Fruit fly (Drosophila melanogaster) S2 (cell line): ENCODE results near the gene yellow-g2.

ENCODE experiments used
- CG8478 ChIP-seq: fragments of >200 bp; optimal IDR thresholded peaks from 2 replicates; lab custom pipeline; 2018
- CTCF ChIP-seq, 2 experiments: fragments of >200 bp; optimal IDR thresholded peaks; 2 replicates each; lab custom pipeline; 2018

yellow-g2 gene

dm6 chr3L:2265692-2266444 is 10.5 kb upstream of the yellow-g2 start, which contains the start of the genes ecd and CG13806:
ecd (minus strand) TSS chr3L:2265857.
CG13806 (plus strand) TSS chr3L:2266394.
- TF ChIP-seq CTCF (optimal IDR thresholded peaks at IDR 0.05; lab: Kevin White, UChicago) (peak; percentile 67 to 72), CG8478 (lab: Kevin White, UChicago) (no peak)

dm6 chr3L:2267558-2267957 is 8.8 kb upstream of the yellow-g2 start, which contains the start of gene obst-I:
obst-I (plus strand) TSS chr3L:2267858.
- TF ChIP-seq CG8478 (lab: Kevin White, UChicago), result no peak
- no peak for TF ChIP-seq CTCF (optimal IDR thresholded peaks at IDR 0.05; lab: Kevin White, UChicago)

- TF ChIP-seq CG8478 (lab: Kevin White, UChicago) (no peak), CTCF (optimal IDR thresholded peaks at IDR 0.05; lab: Kevin White, UChicago) (no peak)
Measured at dm6 chr3L:2268525-2268924, 7.8 kb upstream of the yellow-g2 start, which contains the start of gene CG32302. CG32302 (plus strand) TSS chr3L:2268825.

dm6 chr3L:2272669-2273068 is 3.7 kb upstream of the yellow-g2 start, which contains the start of gene yellow-g:
yellow-g (minus strand) TSS chr3L:2272769.
- TF ChIP-seq CG8478 (lab: Kevin White, UChicago) (no peak), CTCF (optimal IDR thresholded peaks at IDR 0.05; lab: Kevin White, UChicago) (no peak)

- TF ChIP-seq CG8478 (lab: Kevin White, UChicago), result no peak
- no peak for TF ChIP-seq CTCF (optimal IDR thresholded peaks at IDR 0.05; lab: Kevin White, UChicago)
Measured at dm6 chr3L:2273392-2273791, 3.0 kb upstream of the yellow-g2 start.

- TF ChIP-seq CG8478 (lab: Kevin White, UChicago), result no peak
- TF ChIP-seq CTCF (optimal IDR thresholded peaks at IDR 0.05; lab: Kevin White, UChicago), result no peak
Measured at dm6 chr3L:2282506-2282905, 6.2 kb downstream of the yellow-g2 start, which contains the start of gene MsR2. MsR2 (plus strand) TSS chr3L:2282883.

dm6 chr3L:2322257-2322776 is 46.0 kb downstream of the yellow-g2 start, which contains the start of gene MsR1:
MsR1 (plus strand) TSS chr3L:2322693.
- TF ChIP-seq CTCF (optimal IDR thresholded peaks at IDR 0.05; lab: Kevin White, UChicago) (no peak), CG8478 (lab: Kevin White, UChicago) (no peak)

dm6 chr3L:2325276-2325675 is 48.9 kb downstream of the yellow-g2 start:
- TF ChIP-seq CTCF (optimal IDR thresholded peaks at IDR 0.05; lab: Kevin White, UChicago) (no peak), CG8478 (lab: Kevin White, UChicago) (no peak)
